Worm (Caenorhabditis elegans): ENCODE data around the gene clec-21.

Gene clec-21

ce11 chrII:1597101-1598088 is 13.4 kb upstream of the clec-21 start, which contains the start of gene bath-46:
Gene bath-46, plus strand, starts transcription at chrII:1597906.
- no peak for TF ChIP-seq elt-3 (tag; optimal IDR thresholded peaks at IDR 0.05)
- TF ChIP-seq nhr-129 (tag; optimal IDR thresholded peaks at IDR 0.05) = peak; percentile 2
- TF ChIP-seq fos-1 (tag; optimal IDR thresholded peaks at IDR 0.05) = peak; percentile 74

- TF ChIP-seq lin-11 (tag; optimal IDR thresholded peaks at IDR 0.05) = no peak
- TF ChIP-seq nhr-12 (tag; optimal IDR thresholded peaks at IDR 0.05) = no peak
- TF ChIP-seq alr-1 (tag; optimal IDR thresholded peaks at IDR 0.05) = no peak
- no peak for TF ChIP-seq mbf-1 (tag; optimal IDR thresholded peaks at IDR 0.05)
- TF ChIP-seq ZK546.5 (tag; optimal IDR thresholded peaks at IDR 0.05) = no peak
- no peak for TF ChIP-seq ztf-4 (tag; optimal IDR thresholded peaks at IDR 0.05)
- TF ChIP-seq nhr-237 (tag; optimal IDR thresholded peaks at IDR 0.05) = no peak
- no peak for TF ChIP-seq crh-2 (tag; optimal IDR thresholded peaks at IDR 0.05)
- TF ChIP-seq Y55F3AM.14 (GFP tag; optimal IDR thresholded peaks at IDR 0.05) = no peak
- no peak for TF ChIP-seq elt-3 (tag; optimal IDR thresholded peaks at IDR 0.05)
- no peak for TF ChIP-seq lin-13 (GFP tag; optimal IDR thresholded peaks at IDR 0.05)
- TF ChIP-seq nhr-77 (tag; optimal IDR thresholded peaks at IDR 0.05) = no peak
- TF ChIP-seq aly-2 (tag; optimal IDR thresholded peaks at IDR 0.05) = no peak
- TF ChIP-seq skn-1 (tag; optimal IDR thresholded peaks at IDR 0.05) = no peak
- TF ChIP-seq elt-1 (tag; optimal IDR thresholded peaks at IDR 0.05) = no peak
- TF ChIP-seq ceh-16 (tag; optimal IDR thresholded peaks at IDR 0.05) = no peak
- TF ChIP-seq C34F6.9 (tag; optimal IDR thresholded peaks at IDR 0.05) = no peak
Measured at ce11 chrII:1595137-1595536, 11.1 kb upstream of the clec-21 start, which contains the start of gene clec-20. Gene clec-20, minus strand, starts transcription at chrII:1595237.

ce11 chrII:1589845-1590244 is 5.8 kb upstream of the clec-21 start, which contains the start of gene T07H3.7:
Gene T07H3.7, minus strand, starts transcription at chrII:1589945.
- no peak for TF ChIP-seq elt-1 (tag; optimal IDR thresholded peaks at IDR 0.05)
- no peak for TF ChIP-seq sma-3 (GFP tag; optimal IDR thresholded peaks at IDR 0.05)
- no peak for TF ChIP-seq lin-39 (tag; optimal IDR thresholded peaks at IDR 0.05)
- TF ChIP-seq sma-9 (GFP tag; optimal IDR thresholded peaks at IDR 0.05) = no peak
- TF ChIP-seq sma-9 (tag; optimal IDR thresholded peaks at IDR 0.05) = no peak
- no peak for TF ChIP-seq alr-1 (tag; optimal IDR thresholded peaks at IDR 0.05)
- TF ChIP-seq lsy-2 (tag; optimal IDR thresholded peaks at IDR 0.05) = no peak
- TF ChIP-seq sem-4 (tag; optimal IDR thresholded peaks at IDR 0.05) = no peak
- no peak for TF ChIP-seq blmp-1 (tag; optimal IDR thresholded peaks at IDR 0.05; ENCODE audit: insufficient read depth)
- no peak for TF ChIP-seq nhr-25 (tag; optimal IDR thresholded peaks at IDR 0.05)
- TF ChIP-seq nhr-6 (tag; optimal IDR thresholded peaks at IDR 0.05) = no peak
- no peak for TF ChIP-seq gmeb-1 (tag; optimal IDR thresholded peaks at IDR 0.05)

- TF ChIP-seq ztf-11 (tag; optimal IDR thresholded peaks at IDR 0.05) (no peak), Y55F3AM.14 (GFP tag; optimal IDR thresholded peaks at IDR 0.05) (no peak)
Measured at ce11 chrII:1586305-1586704, 2.3 kb upstream of the clec-21 start, which contains the start of gene T07H3.8. Gene T07H3.8, plus strand, starts transcription at chrII:1586605.

- TF ChIP-seq ZK546.5 (tag; optimal IDR thresholded peaks at IDR 0.05) = no peak
- TF ChIP-seq elt-3 (tag; optimal IDR thresholded peaks at IDR 0.05) = no peak
- no peak for TF ChIP-seq Y55F3AM.14 (GFP tag; optimal IDR thresholded peaks at IDR 0.05)
- no peak for TF ChIP-seq alr-1 (tag; optimal IDR thresholded peaks at IDR 0.05)
- TF ChIP-seq nhr-237 (tag; optimal IDR thresholded peaks at IDR 0.05) = no peak
- no peak for TF ChIP-seq sma-9 (GFP tag; optimal IDR thresholded peaks at IDR 0.05)
- TF ChIP-seq sma-9 (tag; optimal IDR thresholded peaks at IDR 0.05) = no peak
- TF ChIP-seq peb-1 (tag; optimal IDR thresholded peaks at IDR 0.05) = no peak
- no peak for TF ChIP-seq nhr-12 (tag; optimal IDR thresholded peaks at IDR 0.05)
- TF ChIP-seq nhr-25 (tag; optimal IDR thresholded peaks at IDR 0.05) = no peak
Measured at ce11 chrII:1579886-1580285, 4.2 kb downstream of the clec-21 start, which contains the start of gene math-38. Gene math-38, minus strand, starts transcription at chrII:1579986.
